Fruit fly (Drosophila melanogaster): ENCODE results near the gene rempA.

DNA sequence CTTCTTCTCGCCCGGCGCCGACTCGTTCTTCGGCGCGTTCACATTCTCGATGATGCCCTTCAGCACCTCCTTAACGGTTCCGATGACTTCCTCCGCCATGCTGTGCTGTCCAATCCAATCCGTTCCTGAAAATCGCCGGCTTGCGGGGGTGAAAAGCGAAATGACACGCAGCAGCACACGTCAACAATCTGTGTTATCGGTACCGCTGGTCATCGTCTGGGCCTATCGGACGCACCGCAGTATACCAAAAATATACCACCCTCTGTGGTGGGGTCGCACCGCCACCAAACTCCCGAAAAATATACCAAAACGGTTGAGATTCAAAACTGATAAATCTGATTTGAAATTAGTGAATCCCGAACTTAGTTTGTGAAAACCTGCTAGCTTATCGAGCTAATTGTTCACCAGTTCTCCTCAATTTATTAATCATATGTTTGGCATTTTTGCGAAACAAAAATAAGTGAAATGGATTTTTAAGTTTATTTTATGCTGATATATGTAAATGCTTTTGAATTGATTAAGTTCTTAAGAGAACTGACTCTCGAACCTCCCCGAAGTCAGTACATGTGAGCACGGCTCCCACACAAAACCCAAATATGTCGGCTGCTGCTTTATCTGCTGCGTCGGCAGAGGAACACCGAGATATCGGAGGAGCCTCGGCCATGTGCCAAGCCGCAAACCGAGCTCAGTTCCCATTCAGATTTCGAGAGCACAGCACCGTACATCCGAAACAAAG is 15.5 kb downstream of the rempA start, which contains the start of the genes Spp and nAChRbeta3:
- TF ChIP-seq h (GFP tag; optimal IDR thresholded peaks at IDR 0.05): no peak
- no peak for TF ChIP-seq Dif (GFP tag; optimal IDR thresholded peaks at IDR 0.05; ENCODE audit: partially characterized antibody)
- no peak for TF ChIP-seq jim (GFP tag; optimal IDR thresholded peaks at IDR 0.05)
- no peak for TF ChIP-seq Abd-B (GFP tag; optimal IDR thresholded peaks at IDR 0.05)
- no peak for TF ChIP-seq lola (GFP tag; optimal IDR thresholded peaks at IDR 0.05)
- no peak for TF ChIP-seq CG32264 (GFP tag; optimal IDR thresholded peaks at IDR 0.05)
- TF ChIP-seq sv (GFP tag; optimal IDR thresholded peaks at IDR 0.05): no peak
- no peak for TF ChIP-seq psq (GFP tag; optimal IDR thresholded peaks at IDR 0.05)
